Worm (Caenorhabditis elegans): Measurements from ENCODE around the gene magi-1.

DNA sequence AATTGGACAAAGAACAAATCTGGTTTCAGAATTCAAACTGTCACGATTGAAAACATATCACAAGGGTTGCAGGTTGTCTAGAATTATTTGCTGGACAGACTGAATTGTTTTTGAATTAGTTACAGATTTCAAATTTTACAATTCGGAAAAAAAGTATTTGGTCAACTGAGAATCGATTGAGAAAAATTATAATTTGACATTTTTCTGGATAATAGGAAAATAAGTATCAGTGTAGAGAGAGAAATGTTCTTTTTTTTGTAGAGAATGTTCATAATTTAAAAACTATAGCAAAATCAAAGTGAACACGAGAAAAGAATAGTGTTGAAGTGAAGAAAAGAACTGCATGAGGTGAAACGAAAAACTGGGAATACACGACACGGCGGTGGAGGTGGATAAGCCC, 14.1 kb upstream of the magi-1 start, which contains the start of gene dpy-20:
- no peak for TF ChIP-seq ztf-23 (GFP tag; IDR thresholded peaks at IDR 0.05)
- no peak for TF ChIP-seq ztf-29 (GFP tag; IDR thresholded peaks at IDR 0.05)
- no peak for TF ChIP-seq flt-1 (GFP tag; IDR thresholded peaks at IDR 0.05)
- TF ChIP-seq T22C8.4 (GFP tag; IDR thresholded peaks at IDR 0.05), result no peak
- no peak for TF ChIP-seq tab-1 (GFP tag; IDR thresholded peaks at IDR 0.05)
- TF ChIP-seq cog-1 (tag; optimal IDR thresholded peaks at IDR 0.05), result no peak
- no peak for TF ChIP-seq med-1 (GFP tag; optimal IDR thresholded peaks at IDR 0.05; ENCODE audit: insufficient read depth)
- no peak for TF ChIP-seq klf-2 (GFP tag; conservative IDR thresholded peaks at IDR 0.05)
- no peak for TF ChIP-seq ref-1 (GFP tag; conservative IDR thresholded peaks at IDR 0.05)
